Worm (Caenorhabditis elegans): Measurements from ENCODE around the gene F59E12.1.

DNA sequence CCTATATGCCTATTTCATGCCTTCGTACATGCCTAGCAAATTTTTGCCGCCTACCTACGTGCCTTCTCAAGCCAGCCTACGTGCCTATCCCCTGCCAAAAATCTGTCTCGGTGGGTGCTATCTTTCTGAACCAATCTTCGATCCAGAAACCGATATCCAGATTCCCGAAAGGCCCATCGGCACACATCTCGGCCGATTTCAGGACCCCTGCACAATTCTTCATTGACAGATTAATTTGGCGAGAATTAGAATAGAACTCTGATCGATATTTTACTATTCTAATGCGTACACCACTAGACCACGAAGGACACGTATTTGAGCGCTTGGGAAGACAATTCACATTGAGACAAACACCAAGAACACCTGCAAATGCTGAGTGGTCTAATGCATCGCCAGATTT is 13.2 kb downstream of the F59E12.1 start:
- no peak for TF ChIP-seq him-1 (tag; optimal IDR thresholded peaks at IDR 0.05)
- no peak for TF ChIP-seq W03F9.2 (tag; optimal IDR thresholded peaks at IDR 0.05)
